Fruit fly (Drosophila melanogaster): ENCODE measurements around the gene Vap33.

Gene Vap33

dm6 chrX:3968346-3969044 lies 19.7 kb downstream of the Vap33 start, which contains the start of gene CG6428 (continued):
- no peak for TF ChIP-seq dati (GFP tag; IDR thresholded peaks at IDR 0.05)
- TF ChIP-seq zen2 (GFP tag; IDR thresholded peaks at IDR 0.05; ENCODE audit: partially characterized antibody), result no peak; the same call in 2 of the 3 replicates
- no peak for TF ChIP-seq CrebB (tag; optimal IDR thresholded peaks at IDR 0.05)
- TF ChIP-seq CG30020 (tag; optimal IDR thresholded peaks at IDR 0.05), result no peak
- TF ChIP-seq CG1647 (GFP tag; optimal IDR thresholded peaks at IDR 0.05), result peak; percentile 20
- TF ChIP-seq fru (optimal IDR thresholded peaks at IDR 0.05), result no peak
- TF ChIP-seq C15 (GFP tag; IDR thresholded peaks at IDR 0.05), result no peak
- TF ChIP-seq tx (GFP tag; optimal IDR thresholded peaks at IDR 0.05), result no peak
- peak; percentile 12 for TF ChIP-seq CG9437 (GFP tag; optimal IDR thresholded peaks at IDR 0.05)
- TF ChIP-seq H15 (GFP tag; IDR thresholded peaks at IDR 0.05), result peak; percentile 5; the same call in 1 of the 3 replicates
- TF ChIP-seq CG18764 (GFP tag; optimal IDR thresholded peaks at IDR 0.05), result no peak
- TF ChIP-seq CG32767 (GFP tag; IDR thresholded peaks at IDR 0.05), result no peak
- peak; percentile 64 for TF ChIP-seq CG12659 (GFP tag; optimal IDR thresholded peaks at IDR 0.05)
- TF ChIP-seq HLH4C (GFP tag; IDR thresholded peaks at IDR 0.05; ENCODE audit: partially characterized antibody), result peak; percentile 56; the same call in 2 of the 3 replicates
- peak; percentile 59; the same call in 1 of the 3 replicates for TF ChIP-seq CG11456 (GFP tag; IDR thresholded peaks at IDR 0.05)
- no peak for TF ChIP-seq Gsc (GFP tag; IDR thresholded peaks at IDR 0.05)
- TF ChIP-seq fd64A (GFP tag; optimal IDR thresholded peaks at IDR 0.05), result no peak
- no peak for TF ChIP-seq odd (GFP tag; optimal IDR thresholded peaks at IDR 0.05)
- 0 out of 2 replicates have a peak, but pooled peaks have one; percentile 12 for TF ChIP-seq H2.0 (GFP tag; IDR thresholded peaks at IDR 0.05)
- TF ChIP-seq slbo (GFP tag; IDR thresholded peaks at IDR 0.05), result peak; percentile 71; the same call in 1 of the 2 replicates
- no peak for TF ChIP-seq maf-S (GFP tag; optimal IDR thresholded peaks at IDR 0.05)
- TF ChIP-seq B-H2 (GFP tag; optimal IDR thresholded peaks at IDR 0.05), result peak; percentile 6
- TF ChIP-seq pb (GFP tag; optimal IDR thresholded peaks at IDR 0.05), result no peak
- TF ChIP-seq CG8290 (GFP tag; optimal IDR thresholded peaks at IDR 0.05), result peak; percentile 21
- TF ChIP-seq CG8290 (tag; optimal IDR thresholded peaks at IDR 0.05), result peak in 1 of 2 experiments; percentile 60
- TF ChIP-seq CG6689 (GFP tag; IDR thresholded peaks at IDR 0.05), result no peak; the same call in 1 of the 2 replicates
- no peak for TF ChIP-seq gro (GFP tag; optimal IDR thresholded peaks at IDR 0.05)
- no peak for TF ChIP-seq CG4854 (GFP tag; optimal IDR thresholded peaks at IDR 0.05)
- TF ChIP-seq twi (tag; optimal IDR thresholded peaks at IDR 0.05), result no peak
- peak; percentile 67; the same call in 2 of the 3 replicates for TF ChIP-seq CG34224 (GFP tag; IDR thresholded peaks at IDR 0.05; ENCODE audit: partially characterized antibody)
- TF ChIP-seq CG1529 (GFP tag; optimal IDR thresholded peaks at IDR 0.05), result no peak
- peak; percentile 20 for TF ChIP-seq Meics (GFP tag; optimal IDR thresholded peaks at IDR 0.05)
- no peak for TF ChIP-seq pros (GFP tag; optimal IDR thresholded peaks at IDR 0.05)
- peak; percentile 21 for TF ChIP-seq bcd (GFP tag; optimal IDR thresholded peaks at IDR 0.05)
- peak; percentile 79 for TF ChIP-seq Dll (GFP tag; IDR thresholded peaks at IDR 0.05; ENCODE audit: partially characterized antibody)
- TF ChIP-seq Sin3A (optimal IDR thresholded peaks at IDR 0.05), result no peak
- TF ChIP-seq CG14014 (GFP tag; IDR thresholded peaks at IDR 0.05), result no peak

dm6 chrX:3971250-3971649 lies 22.5 kb downstream of the Vap33 start, which contains the start of gene CG6414:
Gene CG6414 (minus strand): TSS chrX:3971350.
- peak; percentile 22; the same call in 1 of the 4 replicates for TF ChIP-seq chinmo (GFP tag; IDR thresholded peaks at IDR 0.05; ENCODE audit: partially characterized antibody)
- 0 out of 3 replicates have a peak, but pooled peaks have one; percentile 26 for TF ChIP-seq row (GFP tag; IDR thresholded peaks at IDR 0.05)
- TF ChIP-seq vvl (GFP tag; IDR thresholded peaks at IDR 0.05), result 0 out of 2 replicates have a peak, but pooled peaks have one; percentile 15
- TF ChIP-seq CG11723 (GFP tag; optimal IDR thresholded peaks at IDR 0.05), result no peak
- TF ChIP-seq gem (tag; optimal IDR thresholded peaks at IDR 0.05), result peak; percentile 7
- TF ChIP-seq sens (GFP tag), result peak; percentile 34
- no peak for TF ChIP-seq CG13287 (GFP tag; IDR thresholded peaks at IDR 0.05; ENCODE audit: partially characterized antibody)
- no peak for TF ChIP-seq vnd (GFP tag; IDR thresholded peaks at IDR 0.05; ENCODE audit: partially characterized antibody)
- no peak for TF ChIP-seq her (GFP tag; optimal IDR thresholded peaks at IDR 0.05)
- TF ChIP-seq ranshi (GFP tag; IDR thresholded peaks at IDR 0.05), result no peak

Measured in whole organism, embryonic.